Worm (Caenorhabditis elegans) whole organism, late embryonic: ENCODE measurements around the gene dos-3.
A peak's percentile ranks its signal among the peaks of the same experiment; 100 is the strongest.

ENCODE experiments used
- C08G9.2 ChIP-seq: sonication (generic microtip); optimal IDR thresholded peaks from 2 replicates; lab custom pipeline; 2016; ENCODE audit warnings: mild to moderate bottlenecking, missing genetic modification characterization, moderate library complexity, missing compliant biosample characterization
- K09A11.1 ChIP-seq: sonication (generic microtip); optimal IDR thresholded peaks from 2 replicates; lab custom pipeline; 2017; ENCODE audit warnings: antibody characterized with exemption, mild to moderate bottlenecking, missing genetic modification characterization, missing compliant biosample characterization; ENCODE audit not compliant: insufficient read depth
- T23F11.4 ChIP-seq: fragments of 200-800 bp; sonication (Bioruptor generic); optimal IDR thresholded peaks from 2 replicates; lab custom pipeline; 2018; ENCODE audit warnings: mild to moderate bottlenecking, missing genetic modification characterization, missing compliant biosample characterization
- ahr-1 ChIP-seq: sonication (generic microtip); optimal IDR thresholded peaks from 2 replicates; lab custom pipeline; 2016; ENCODE audit warnings: missing genetic modification characterization, missing compliant biosample characterization
- ceh-14 ChIP-seq: sonication (generic microtip); optimal IDR thresholded peaks from 2 replicates; lab custom pipeline; 2016; ENCODE audit warnings: missing genotype, missing genetic modification characterization, missing compliant biosample characterization
- ceh-18 ChIP-seq: sonication (generic microtip); optimal IDR thresholded peaks from 2 replicates; lab custom pipeline; 2016; ENCODE audit warnings: missing genetic modification characterization, missing compliant biosample characterization
- ceh-19 ChIP-seq: fragments of 200-800 bp; sonication (Bioruptor generic); optimal IDR thresholded peaks from 2 replicates; lab custom pipeline; 2018; ENCODE audit warnings: mild to moderate bottlenecking, missing genetic modification characterization, missing compliant biosample characterization
- ceh-22 ChIP-seq: sonication (generic microtip); optimal IDR thresholded peaks from 2 replicates; lab custom pipeline; 2017; ENCODE audit warnings: missing biosample characterization, missing genetic modification characterization
- ceh-24 ChIP-seq: sonication (generic microtip); optimal IDR thresholded peaks from 2 replicates; lab custom pipeline; 2016; ENCODE audit warnings: mild to moderate bottlenecking, missing genetic modification characterization, missing compliant biosample characterization
- ceh-31 ChIP-seq: sonication (generic microtip); optimal IDR thresholded peaks from 2 replicates; lab custom pipeline; 2016; ENCODE audit warnings: missing genetic modification characterization, missing compliant biosample characterization
- ceh-45 ChIP-seq: fragments of 200-800 bp; sonication (Bioruptor generic); IDR thresholded peaks from 2 replicates; pipeline ENCODE4 v1.3.6; 2022; ENCODE audit warnings: missing genetic modification reagents, missing genetic modification characterization, missing compliant biosample characterization
- ceh-48 ChIP-seq: sonication (generic microtip); optimal IDR thresholded peaks from 2 replicates; lab custom pipeline; 2016; ENCODE audit warnings: missing genetic modification characterization, inconsistent platforms, missing compliant biosample characterization
- ceh-6 ChIP-seq: fragments of 200-800 bp; sonication (Bioruptor generic); optimal IDR thresholded peaks from 2 replicates; lab custom pipeline; 2018; ENCODE audit warnings: mild to moderate bottlenecking, missing genetic modification characterization, missing compliant biosample characterization
- ceh-9 ChIP-seq: sonication (generic microtip); optimal IDR thresholded peaks from 2 replicates; lab custom pipeline; 2016; ENCODE audit warnings: mild to moderate bottlenecking, missing genetic modification characterization, inconsistent platforms, missing compliant biosample characterization
- che-1 ChIP-seq: sonication (generic microtip); optimal IDR thresholded peaks from 2 replicates; lab custom pipeline; 2016; ENCODE audit warnings: mild to moderate bottlenecking, missing genetic modification characterization, missing compliant biosample characterization
- elt-4 ChIP-seq: sonication (generic microtip); optimal IDR thresholded peaks from 2 replicates; lab custom pipeline; 2016; ENCODE audit warnings: missing genetic modification characterization, missing compliant biosample characterization
- ets-4 ChIP-seq: sonication (generic microtip); optimal IDR thresholded peaks from 2 replicates; lab custom pipeline; 2016; ENCODE audit warnings: missing genetic modification characterization, missing compliant biosample characterization
- eyg-1 ChIP-seq: sonication (generic microtip); optimal IDR thresholded peaks from 2 replicates; lab custom pipeline; 2016; ENCODE audit warnings: missing genotype, missing genetic modification characterization, missing compliant biosample characterization
- fax-1 ChIP-seq: sonication (generic microtip); optimal IDR thresholded peaks from 2 replicates; lab custom pipeline; 2016; ENCODE audit warnings: missing genotype, missing genetic modification characterization, missing compliant biosample characterization
- fkh-10 ChIP-seq: fragments of 150-350 bp; optimal IDR thresholded peaks from 2 replicates; lab custom pipeline; 2014; ENCODE audit warnings: missing biosample characterization, missing genetic modification reagents, missing genetic modification characterization
- fkh-6 ChIP-seq: sonication (generic microtip); optimal IDR thresholded peaks from 2 replicates; lab custom pipeline; 2016; ENCODE audit warnings: missing genetic modification characterization, missing compliant biosample characterization
- gmeb-2 ChIP-seq: sonication (generic microtip); optimal IDR thresholded peaks from 2 replicates; lab custom pipeline; 2016; ENCODE audit warnings: missing genetic modification characterization, inconsistent platforms, missing compliant biosample characterization
- hlh-13 ChIP-seq: fragments of 200-800 bp; sonication (Bioruptor generic); optimal IDR thresholded peaks from 2 replicates; lab custom pipeline; 2018; ENCODE audit warnings: mild to moderate bottlenecking, missing genetic modification characterization, missing compliant biosample characterization
- hlh-15 ChIP-seq: sonication (generic microtip); optimal IDR thresholded peaks from 2 replicates; lab custom pipeline; 2016; ENCODE audit warnings: missing genetic modification characterization, missing compliant biosample characterization
- hlh-30 ChIP-seq: sonication (generic microtip); optimal IDR thresholded peaks from 2 replicates; lab custom pipeline; 2017; ENCODE audit warnings: antibody characterized with exemption, missing genetic modification characterization, missing compliant biosample characterization; ENCODE audit not compliant: insufficient read depth
- lim-6 ChIP-seq: sonication (generic microtip); optimal IDR thresholded peaks from 2 replicates; lab custom pipeline; 2016; ENCODE audit warnings: missing genetic modification characterization, missing compliant biosample characterization
- lin-11 ChIP-seq: fragments of 200-800 bp; sonication (Bioruptor generic); optimal IDR thresholded peaks from 2 replicates; lab custom pipeline; 2018; ENCODE audit warnings: mild to moderate bottlenecking, missing genetic modification characterization, missing compliant biosample characterization
- madf-2 ChIP-seq: sonication (generic microtip); optimal IDR thresholded peaks from 2 replicates; lab custom pipeline; 2017; ENCODE audit warnings: missing genetic modification characterization, missing compliant biosample characterization
- nfya-1 ChIP-seq: sonication (generic microtip); optimal IDR thresholded peaks from 2 replicates; lab custom pipeline; 2017; ENCODE audit warnings: missing genetic modification characterization, mild to moderate bottlenecking, missing compliant biosample characterization, antibody characterized with exemption, moderate library complexity
- nhr-11 ChIP-seq: fragments of 150-350 bp; optimal IDR thresholded peaks from 2 replicates; lab custom pipeline; 2014; ENCODE audit warnings: missing biosample characterization, missing genetic modification characterization
- odd-2 ChIP-seq: sonication (generic microtip); optimal IDR thresholded peaks from 2 replicates; lab custom pipeline; 2017; ENCODE audit warnings: antibody characterized with exemption, mild to moderate bottlenecking, missing genetic modification characterization, missing compliant biosample characterization
- pag-3 ChIP-seq: sonication (generic microtip); optimal IDR thresholded peaks from 2 replicates; lab custom pipeline; 2016; ENCODE audit warnings: missing compliant biosample characterization, missing genetic modification characterization, borderline replicate concordance
- pat-9 ChIP-seq: fragments of 200-800 bp; sonication (Bioruptor generic); optimal IDR thresholded peaks from 2 replicates; lab custom pipeline; 2018; ENCODE audit warnings: mild to moderate bottlenecking, missing genetic modification characterization, moderate library complexity, missing compliant biosample characterization
- pha-4 ChIP-seq: fragments of 150-350 bp; optimal IDR thresholded peaks from 2 replicates; lab custom pipeline; 2018; ENCODE audit warnings: missing biosample characterization, missing genetic modification reagents, missing genetic modification characterization
- pqm-1 ChIP-seq: sonication (generic microtip); optimal IDR thresholded peaks from 2 replicates; lab custom pipeline; 2016; ENCODE audit warnings: missing genetic modification characterization, missing compliant biosample characterization
- pros-1 ChIP-seq: fragments of 150-350 bp; optimal IDR thresholded peaks from 2 replicates; lab custom pipeline; 2014; ENCODE audit warnings: missing biosample characterization, missing genetic modification reagents, missing genetic modification characterization
- ref-2 ChIP-seq: sonication (generic microtip); optimal IDR thresholded peaks from 2 replicates; lab custom pipeline; 2016; ENCODE audit warnings: missing genetic modification characterization, missing compliant biosample characterization
- rnt-1 ChIP-seq: sonication (generic microtip); optimal IDR thresholded peaks from 2 replicates; lab custom pipeline; 2016; ENCODE audit warnings: missing genetic modification characterization, missing compliant biosample characterization
- sdc-2 ChIP-seq: sonication (generic microtip); optimal IDR thresholded peaks from 2 replicates; lab custom pipeline; 2016; ENCODE audit warnings: missing genotype, missing genetic modification characterization, missing compliant biosample characterization
- sox-2 ChIP-seq: fragments of 200-800 bp; sonication (Bioruptor generic); IDR thresholded peaks from 2 replicates; pipeline ENCODE4 v1.3.6; 2022; ENCODE audit warnings: missing genetic modification reagents, missing genetic modification characterization, missing compliant biosample characterization
- syd-9 ChIP-seq: sonication (generic microtip); optimal IDR thresholded peaks from 2 replicates; lab custom pipeline; 2016; ENCODE audit warnings: mild to moderate bottlenecking, missing genetic modification characterization, moderate library complexity, missing compliant biosample characterization
- tbx-2 ChIP-seq: sonication (generic microtip); optimal IDR thresholded peaks from 2 replicates; lab custom pipeline; 2016; ENCODE audit warnings: missing genetic modification characterization, missing compliant biosample characterization
- tbx-7 ChIP-seq: sonication (generic microtip); optimal IDR thresholded peaks from 2 replicates; lab custom pipeline; 2016; ENCODE audit warnings: missing genotype, missing genetic modification characterization, missing compliant biosample characterization
- unc-42 ChIP-seq: sonication (generic microtip); optimal IDR thresholded peaks from 2 replicates; lab custom pipeline; 2016; ENCODE audit warnings: missing genotype, missing genetic modification characterization, missing compliant biosample characterization
- ztf-16 ChIP-seq: sonication (generic microtip); optimal IDR thresholded peaks from 2 replicates; lab custom pipeline; 2017; ENCODE audit warnings: missing genetic modification characterization, missing compliant biosample characterization

dos-3 gene

ce11 chrIII:843999-844398 lies 4.6 kb upstream of the dos-3 start:
- no peak for TF ChIP-seq pha-4 (tag; lab: Kevin White, UChicago)
- no peak for TF ChIP-seq ceh-45
- TF ChIP-seq pat-9 (tag; lab: Kevin White, UChicago) = no peak
- no peak for TF ChIP-seq ceh-9 (tag; lab: Kevin White, UChicago)
- peak; percentile 31 for TF ChIP-seq nfya-1 (tag; lab: Kevin White, UChicago)
- TF ChIP-seq odd-2 = no peak
- peak; percentile 16 for TF ChIP-seq fkh-6 (tag; lab: Kevin White, UChicago)
- TF ChIP-seq hlh-15 (tag; lab: Kevin White, UChicago) = no peak
- TF ChIP-seq lin-11 (tag; lab: Kevin White, UChicago) = no peak
- TF ChIP-seq pag-3 = no peak
- no peak for TF ChIP-seq ref-2 (tag; lab: Kevin White, UChicago)

ce11 chrIII:842630-843029 lies 3.2 kb upstream of the dos-3 start, which contains the start of gene far-8:
Gene far-8, plus strand, starts transcription at chrIII:842930.
- TF ChIP-seq unc-42 (no peak), ahr-1 (tag; lab: Kevin White, UChicago) (no peak), sox-2 (no peak), odd-2 (no peak), madf-2 (tag; lab: Kevin White, UChicago) (no peak), hlh-13 (GFP tag; lab: Kevin White, UChicago) (no peak)
- TF ChIP-seq, all 69 proteins: peak for 0

- TF ChIP-seq ceh-24 (tag; lab: Kevin White, UChicago) = no peak
These were observed 1.8 kb upstream of the dos-3 start, which contains the start of gene K02F3.9 for ce11 chrIII:841177-841576. Gene K02F3.9, minus strand, starts transcription at chrIII:841366.

- TF ChIP-seq che-1 (tag; lab: Kevin White, UChicago) (peak; percentile 54), eyg-1 (tag; lab: Kevin White, UChicago) (no peak), ceh-22 (tag; lab: Kevin White, UChicago) (no peak), hlh-15 (tag; lab: Kevin White, UChicago) (no peak), sdc-2 (tag; lab: Kevin White, UChicago) (no peak), rnt-1 (tag; lab: Kevin White, UChicago) (no peak), unc-42 (no peak), nhr-11 (tag; lab: Kevin White, UChicago) (peak; percentile 49), ahr-1 (tag; lab: Kevin White, UChicago) (no peak), syd-9 (tag; lab: Kevin White, UChicago) (no peak), T23F11.4 (GFP tag; lab: Kevin White, UChicago) (peak; percentile 81), C08G9.2 (tag; lab: Kevin White, UChicago) (peak; percentile 34), ztf-16 (peak; percentile 35), ceh-48 (tag; lab: Kevin White, UChicago) (peak; percentile 26), hlh-30 (tag; lab: Kevin White, UChicago) (no peak), gmeb-2 (tag; lab: Kevin White, UChicago) (peak; percentile 73), madf-2 (tag; lab: Kevin White, UChicago) (peak; percentile 91), ceh-18 (tag; lab: Kevin White, UChicago) (no peak), elt-4 (no peak), fkh-10 (peak; percentile 28), hlh-13 (GFP tag; lab: Kevin White, UChicago) (no peak), ref-2 (tag; lab: Kevin White, UChicago) (peak; percentile 38), pros-1 (tag; lab: Kevin White, UChicago) (no peak), ets-4 (no peak), K09A11.1 (tag; lab: Kevin White, UChicago) (no peak), ceh-14 (tag; lab: Kevin White, UChicago) (no peak), nfya-1 (tag; lab: Kevin White, UChicago) (peak; percentile 67), ceh-31 (tag; lab: Kevin White, UChicago) (no peak), fkh-6 (tag; lab: Kevin White, UChicago) (no peak), pqm-1 (tag; lab: Kevin White, UChicago) (no peak), tbx-2 (no peak), fax-1 (no peak), ceh-6 (GFP tag; lab: Kevin White, UChicago) (no peak), pag-3 (no peak), tbx-7 (no peak), lim-6 (tag; lab: Kevin White, UChicago) (no peak), ceh-19 (GFP tag; lab: Kevin White, UChicago) (peak; percentile 32)
These were observed 3.6 kb downstream of the dos-3 start for ce11 chrIII:835713-836278.
